Worm (Caenorhabditis elegans): ENCODE results near the gene R07B1.7.

Gene R07B1.7

ce11 chrX:9866355-9866754 lies 2.6 kb upstream of the R07B1.7 start, which contains the start of gene R07B1.6:
TSS of gene R07B1.6 (plus strand) at chrX:9866655.
- TF ChIP-seq zip-5 (tag; optimal IDR thresholded peaks at IDR 0.05) (no peak), unc-86 (tag; optimal IDR thresholded peaks at IDR 0.05) (no peak)

- TF ChIP-seq tbx-7 (tag; optimal IDR thresholded peaks at IDR 0.05): no peak
- no peak for TF ChIP-seq ceh-19 (GFP tag; optimal IDR thresholded peaks at IDR 0.05)
- no peak for TF ChIP-seq unc-55 (GFP tag; optimal IDR thresholded peaks at IDR 0.05)
- no peak for TF ChIP-seq fkh-6 (tag; optimal IDR thresholded peaks at IDR 0.05)
- TF ChIP-seq ahr-1 (tag; optimal IDR thresholded peaks at IDR 0.05): no peak
- TF ChIP-seq pag-3 (tag; optimal IDR thresholded peaks at IDR 0.05; ENCODE audit: borderline replicate concordance): no peak
- TF ChIP-seq unc-86 (tag; optimal IDR thresholded peaks at IDR 0.05): no peak
- no peak for TF ChIP-seq K02D7.2 (tag; optimal IDR thresholded peaks at IDR 0.05)
- TF ChIP-seq ceh-18 (tag; optimal IDR thresholded peaks at IDR 0.05): no peak
- TF ChIP-seq syd-9 (tag; optimal IDR thresholded peaks at IDR 0.05): no peak
- no peak for TF ChIP-seq lin-11 (tag; optimal IDR thresholded peaks at IDR 0.05)
- no peak for TF ChIP-seq sdc-2 (tag; optimal IDR thresholded peaks at IDR 0.05)
- TF ChIP-seq lim-6 (tag; optimal IDR thresholded peaks at IDR 0.05): no peak
- TF ChIP-seq pha-4 (tag; optimal IDR thresholded peaks at IDR 0.05): no peak
- no peak for TF ChIP-seq eyg-1 (tag; optimal IDR thresholded peaks at IDR 0.05)
- no peak for TF ChIP-seq hlh-8 (tag; optimal IDR thresholded peaks at IDR 0.05)
- no peak for TF ChIP-seq gmeb-2 (tag; optimal IDR thresholded peaks at IDR 0.05)
- TF ChIP-seq madf-2 (tag; optimal IDR thresholded peaks at IDR 0.05): no peak
- no peak for TF ChIP-seq ceh-9 (tag; optimal IDR thresholded peaks at IDR 0.05)
These were observed 602 bp downstream of the R07B1.7 start, which contains the start of gene R07B1.13 for ce11 chrX:9869522-9869921. TSS of gene R07B1.13 (plus strand) at chrX:9869822.

ce11 chrX:9872554-9872953 lies 3.6 kb downstream of the R07B1.7 start, which contains the start of gene R07B1.8:
TSS of gene R07B1.8 (minus strand) at chrX:9872654.
- TF ChIP-seq unc-42 (tag; optimal IDR thresholded peaks at IDR 0.05) (no peak), pha-4 (tag; optimal IDR thresholded peaks at IDR 0.05) (no peak), madf-2 (tag; optimal IDR thresholded peaks at IDR 0.05) (no peak), ceh-31 (tag; optimal IDR thresholded peaks at IDR 0.05) (no peak), ceh-2 (tag; optimal IDR thresholded peaks at IDR 0.05) (no peak), unc-86 (tag; optimal IDR thresholded peaks at IDR 0.05) (no peak), ztf-16 (tag; optimal IDR thresholded peaks at IDR 0.05) (no peak), sox-2 (GFP tag; IDR thresholded peaks at IDR 0.05) (no peak), ceh-6 (GFP tag; optimal IDR thresholded peaks at IDR 0.05) (no peak), ahr-1 (tag; optimal IDR thresholded peaks at IDR 0.05) (no peak), ceh-45 (GFP tag; IDR thresholded peaks at IDR 0.05) (no peak)

- TF ChIP-seq lin-11 (tag; optimal IDR thresholded peaks at IDR 0.05) (no peak), Y22D7AL.16 (tag; optimal IDR thresholded peaks at IDR 0.05) (no peak), ceh-19 (GFP tag; optimal IDR thresholded peaks at IDR 0.05) (no peak), rnt-1 (tag; optimal IDR thresholded peaks at IDR 0.05) (no peak), unc-86 (tag; optimal IDR thresholded peaks at IDR 0.05) (no peak), ceh-24 (tag; optimal IDR thresholded peaks at IDR 0.05) (no peak)
These were observed 8.2 kb downstream of the R07B1.7 start, which contains the start of gene R07B1.9 for ce11 chrX:9877117-9877516. TSS of gene R07B1.9 (plus strand) at chrX:9877417.

ce11 chrX:9882112-9882511 lies 13.2 kb downstream of the R07B1.7 start, which contains the start of gene glo-1:
TSS of gene glo-1 (minus strand) at chrX:9882212.
- TF ChIP-seq rnt-1 (tag; optimal IDR thresholded peaks at IDR 0.05) (no peak), ceh-2 (tag; optimal IDR thresholded peaks at IDR 0.05) (no peak), pha-2 (tag; optimal IDR thresholded peaks at IDR 0.05) (no peak), ceh-34 (tag; optimal IDR thresholded peaks at IDR 0.05) (no peak)

ce11 chrX:9882572-9882971 lies 13.7 kb downstream of the R07B1.7 start:
- TF ChIP-seq ets-4 (tag; optimal IDR thresholded peaks at IDR 0.05) (no peak), T23F11.4 (GFP tag; optimal IDR thresholded peaks at IDR 0.05) (no peak), pha-4 (tag; optimal IDR thresholded peaks at IDR 0.05) (no peak), ceh-45 (GFP tag; IDR thresholded peaks at IDR 0.05) (no peak), ztf-16 (tag; optimal IDR thresholded peaks at IDR 0.05) (no peak), unc-3 (GFP tag; conservative IDR thresholded peaks at IDR 0.05) (no peak), unc-3 (tag; optimal IDR thresholded peaks at IDR 0.05) (no peak), ref-2 (tag; optimal IDR thresholded peaks at IDR 0.05) (no peak), tbx-7 (tag; optimal IDR thresholded peaks at IDR 0.05) (no peak), pqm-1 (tag; optimal IDR thresholded peaks at IDR 0.05) (no peak), ceh-31 (tag; optimal IDR thresholded peaks at IDR 0.05) (no peak), nfya-1 (tag; optimal IDR thresholded peaks at IDR 0.05) (no peak), dve-1 (tag; optimal IDR thresholded peaks at IDR 0.05) (no peak), unc-42 (tag; optimal IDR thresholded peaks at IDR 0.05) (no peak), dmd-4 (tag; optimal IDR thresholded peaks at IDR 0.05; ENCODE audit: borderline replicate concordance) (no peak), hlh-8 (tag; optimal IDR thresholded peaks at IDR 0.05) (no peak)

Measured in whole organism, late embryonic.